Worm (Caenorhabditis elegans): ENCODE measurements around the gene T07D4.2.

- no peak for TF ChIP-seq ceh-19 (GFP tag; optimal IDR thresholded peaks at IDR 0.05)
- no peak for TF ChIP-seq fax-1 (tag; optimal IDR thresholded peaks at IDR 0.05)
- TF ChIP-seq C08G9.2 (tag; optimal IDR thresholded peaks at IDR 0.05), result no peak
- TF ChIP-seq nhr-232 (tag; optimal IDR thresholded peaks at IDR 0.05), result no peak
- no peak for TF ChIP-seq fkh-10 (GFP tag; optimal IDR thresholded peaks at IDR 0.05)
- TF ChIP-seq ceh-9 (tag; optimal IDR thresholded peaks at IDR 0.05), result no peak
- no peak for TF ChIP-seq unc-86 (tag; optimal IDR thresholded peaks at IDR 0.05)
- TF ChIP-seq pqm-1 (tag; optimal IDR thresholded peaks at IDR 0.05), result no peak
- no peak for TF ChIP-seq ref-2 (tag; optimal IDR thresholded peaks at IDR 0.05)
- TF ChIP-seq unc-42 (tag; optimal IDR thresholded peaks at IDR 0.05), result no peak
- TF ChIP-seq ahr-1 (tag; optimal IDR thresholded peaks at IDR 0.05), result no peak
- TF ChIP-seq K02D7.2 (tag; optimal IDR thresholded peaks at IDR 0.05), result no peak
- TF ChIP-seq T23F11.4 (GFP tag; optimal IDR thresholded peaks at IDR 0.05), result no peak
Observed at ce11 chrII:8854874-8855273, 18.9 kb downstream of the T07D4.2 start.

Data from whole organism, late embryonic.